Worm (Caenorhabditis elegans) whole organism, midembryonic: Measurements from ENCODE around the gene C18G1.1.

ENCODE experiments used
- T22C8.4 ChIP-seq: fragments of 200-800 bp; sonication (Bioruptor generic); IDR thresholded peaks from 2 replicates; pipeline ENCODE4 v1.3.6; 2022; ENCODE audit warnings: missing genetic modification characterization, missing compliant biosample characterization
- cog-1 ChIP-seq: sonication (generic microtip); optimal IDR thresholded peaks from 2 replicates; lab custom pipeline; 2016; ENCODE audit warnings: missing genetic modification characterization, missing compliant biosample characterization
- flt-1 ChIP-seq: fragments of 200-800 bp; sonication (Bioruptor generic); IDR thresholded peaks from 2 replicates; pipeline ENCODE4 v1.3.6; 2022; ENCODE audit warnings: missing genetic modification characterization, missing compliant biosample characterization
- klf-2 ChIP-seq: fragments of 200-800 bp; sonication (Bioruptor generic); conservative IDR thresholded peaks from 2 replicates; pipeline ENCODE4 v1.3.6; 2022; ENCODE audit warnings: missing genetic modification reagents, missing genetic modification characterization, missing compliant biosample characterization
- med-1 ChIP-seq: sonication (generic microtip); optimal IDR thresholded peaks from 2 replicates; lab custom pipeline; 2017; ENCODE audit warnings: missing genetic modification characterization, mild to moderate bottlenecking, missing compliant biosample characterization, antibody characterized with exemption, missing genetic modification reagents; ENCODE audit not compliant: insufficient read depth
- ref-1 ChIP-seq: fragments of 200-800 bp; sonication (Bioruptor generic); conservative IDR thresholded peaks from 2 replicates; pipeline ENCODE4 v1.3.6; 2022; ENCODE audit warnings: missing genetic modification reagents, missing genetic modification characterization, missing compliant biosample characterization
- tab-1 ChIP-seq: fragments of 200-800 bp; sonication (Bioruptor generic); IDR thresholded peaks from 2 replicates; pipeline ENCODE4 v1.3.6; 2022; ENCODE audit warnings: missing genetic modification characterization, missing compliant biosample characterization
- ztf-23 ChIP-seq: fragments of 200-800 bp; sonication (Bioruptor generic); IDR thresholded peaks from 2 replicates; pipeline ENCODE4 v1.3.6; 2022; ENCODE audit warnings: missing genetic modification reagents, missing genetic modification characterization, missing compliant biosample characterization
- ztf-29 ChIP-seq: fragments of 200-800 bp; sonication (Bioruptor generic); IDR thresholded peaks from 2 replicates; pipeline ENCODE4 v1.3.6; 2022; ENCODE audit warnings: missing genetic modification reagents, missing genetic modification characterization, missing compliant biosample characterization

C18G1.1 gene

ce11 chrV:4775140-4775539 is 2.6 kb upstream of the C18G1.1 start:
- no peak for TF ChIP-seq med-1 (GFP tag; lab: Kevin White, UChicago)
- TF ChIP-seq ref-1 (GFP tag; lab: Robert Waterston, UW) = no peak
- TF ChIP-seq T22C8.4 (GFP tag; lab: Robert Waterston, UW) = no peak
- no peak for TF ChIP-seq ztf-29 (GFP tag; lab: Robert Waterston, UW)
- no peak for TF ChIP-seq flt-1 (GFP tag; lab: Robert Waterston, UW)

ce11 chrV:4783313-4783712 is 5.6 kb downstream of the C18G1.1 start, which contains the start of gene Y60C6A.1:
Y60C6A.1 (plus strand) TSS chrV:4783613.
- TF ChIP-seq T22C8.4 (GFP tag; lab: Robert Waterston, UW) (no peak), tab-1 (GFP tag; lab: Robert Waterston, UW) (no peak), cog-1 (no peak), ztf-23 (no peak), klf-2 (no peak), flt-1 (GFP tag; lab: Robert Waterston, UW) (no peak), ztf-29 (GFP tag; lab: Robert Waterston, UW) (no peak), ref-1 (GFP tag; lab: Robert Waterston, UW) (no peak), med-1 (GFP tag; lab: Kevin White, UChicago) (no peak)

DNA sequence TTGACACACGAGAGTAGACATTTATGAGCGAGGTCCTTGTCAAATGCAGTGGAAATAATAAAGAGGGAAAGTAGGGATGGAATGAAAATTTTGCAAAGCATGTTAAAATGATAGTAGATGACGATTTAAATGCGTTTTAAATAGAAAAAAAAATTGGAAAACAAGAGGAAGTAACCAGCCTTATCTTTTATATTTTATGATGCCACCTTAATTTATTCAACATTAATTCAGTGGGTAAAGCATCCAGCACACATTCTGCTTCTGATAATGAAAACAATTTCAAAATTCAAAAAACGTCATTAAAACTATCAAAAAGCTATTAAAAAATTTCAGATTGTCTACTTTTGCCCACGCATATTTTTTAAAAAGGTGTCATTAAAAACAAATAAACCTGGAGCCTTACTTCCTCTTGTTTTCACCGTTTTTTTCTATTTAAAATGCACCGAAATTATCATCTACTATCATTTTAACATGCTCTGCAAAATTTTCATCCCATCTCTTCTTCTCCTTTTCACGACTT is 7.6 kb downstream of the C18G1.1 start, which contains the start of the genes Y60C6A.2 and Y60C6A.3:
Gene Y60C6A.2, minus strand, starts transcription at position 101 of the 520 bp plus-strand sequence.
Gene Y60C6A.3, plus strand, starts transcription at position 470 of the 520 bp plus-strand sequence.
- TF ChIP-seq med-1 (GFP tag; lab: Kevin White, UChicago) = no peak
- no peak for TF ChIP-seq klf-2
- TF ChIP-seq ztf-29 (GFP tag; lab: Robert Waterston, UW) = no peak
- TF ChIP-seq ztf-23 = no peak
- TF ChIP-seq flt-1 (GFP tag; lab: Robert Waterston, UW) = no peak
- no peak for TF ChIP-seq ref-1 (GFP tag; lab: Robert Waterston, UW)
- TF ChIP-seq T22C8.4 (GFP tag; lab: Robert Waterston, UW) = no peak
- no peak for TF ChIP-seq cog-1
- TF ChIP-seq tab-1 (GFP tag; lab: Robert Waterston, UW) = no peak

DNA sequence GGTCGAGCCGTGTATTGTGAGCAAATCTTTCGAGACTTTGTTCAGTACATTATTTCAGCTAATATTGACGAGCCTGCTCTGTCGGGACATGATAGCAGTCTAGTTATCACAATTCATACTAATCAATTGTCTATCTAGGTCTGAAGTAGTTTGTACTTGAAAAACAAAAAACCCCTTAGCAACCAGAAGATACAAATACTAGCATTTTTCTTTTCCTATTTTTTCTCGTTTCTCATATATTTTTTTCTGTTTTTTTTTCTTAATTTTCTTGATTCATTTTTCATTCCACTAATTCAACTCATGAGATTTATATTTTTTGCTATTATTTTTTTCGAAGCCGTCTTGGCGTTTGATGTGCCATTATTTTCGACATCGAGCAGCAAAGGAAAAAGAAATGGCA is 9.4 kb downstream of the C18G1.1 start, which contains the start of gene R02F11.9:
Gene R02F11.9, plus strand, starts transcription at position 301 of the 400 bp plus-strand sequence.
- TF ChIP-seq klf-2 (no peak), tab-1 (GFP tag; lab: Robert Waterston, UW) (no peak), flt-1 (GFP tag; lab: Robert Waterston, UW) (no peak), cog-1 (no peak), med-1 (GFP tag; lab: Kevin White, UChicago) (no peak)

- no peak for TF ChIP-seq cog-1
- TF ChIP-seq flt-1 (GFP tag; lab: Robert Waterston, UW) = no peak
- TF ChIP-seq klf-2 = no peak
- TF ChIP-seq tab-1 (GFP tag; lab: Robert Waterston, UW) = no peak
- no peak for TF ChIP-seq ztf-29 (GFP tag; lab: Robert Waterston, UW)
- no peak for TF ChIP-seq T22C8.4 (GFP tag; lab: Robert Waterston, UW)
- TF ChIP-seq med-1 (GFP tag; lab: Kevin White, UChicago) = no peak
- TF ChIP-seq ztf-23 = no peak
- TF ChIP-seq ref-1 (GFP tag; lab: Robert Waterston, UW) = no peak
Measured at ce11 chrV:4787836-4788235, 10.1 kb downstream of the C18G1.1 start.

DNA sequence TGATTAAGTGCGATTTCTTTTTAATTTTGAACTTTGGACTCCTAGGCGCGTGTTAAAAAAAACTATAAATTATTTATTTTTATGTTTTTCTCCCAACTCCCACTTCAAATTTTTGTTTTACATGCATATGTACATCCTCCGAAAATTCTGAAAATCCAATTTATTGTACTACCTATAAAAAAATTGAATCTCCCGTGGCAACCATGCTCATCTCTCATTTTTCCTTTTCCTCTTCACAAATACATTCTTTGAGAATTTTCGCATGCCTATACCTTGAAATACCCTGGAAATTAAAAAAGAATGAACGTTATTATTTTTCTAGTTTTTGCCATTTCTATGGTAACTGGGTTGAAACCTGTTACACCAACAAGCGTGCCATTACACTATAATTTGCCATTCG is 11.1 kb downstream of the C18G1.1 start, which contains the start of gene R02F11.10:
Gene R02F11.10, plus strand, starts transcription at position 301 of the 400 bp plus-strand sequence.
- no peak for TF ChIP-seq T22C8.4 (GFP tag; lab: Robert Waterston, UW)
- no peak for TF ChIP-seq flt-1 (GFP tag; lab: Robert Waterston, UW)
- no peak for TF ChIP-seq cog-1
- TF ChIP-seq ztf-23 = no peak
- no peak for TF ChIP-seq med-1 (GFP tag; lab: Kevin White, UChicago)
- TF ChIP-seq klf-2 = no peak
- TF ChIP-seq ztf-29 (GFP tag; lab: Robert Waterston, UW) = no peak
- TF ChIP-seq tab-1 (GFP tag; lab: Robert Waterston, UW) = no peak

- no peak for TF ChIP-seq ref-1 (GFP tag; lab: Robert Waterston, UW)
- no peak for TF ChIP-seq flt-1 (GFP tag; lab: Robert Waterston, UW)
Measured at ce11 chrV:4790368-4790767, 12.6 kb downstream of the C18G1.1 start, which contains the start of gene R02F11.12. R02F11.12 (plus strand) TSS chrV:4790668.

DNA sequence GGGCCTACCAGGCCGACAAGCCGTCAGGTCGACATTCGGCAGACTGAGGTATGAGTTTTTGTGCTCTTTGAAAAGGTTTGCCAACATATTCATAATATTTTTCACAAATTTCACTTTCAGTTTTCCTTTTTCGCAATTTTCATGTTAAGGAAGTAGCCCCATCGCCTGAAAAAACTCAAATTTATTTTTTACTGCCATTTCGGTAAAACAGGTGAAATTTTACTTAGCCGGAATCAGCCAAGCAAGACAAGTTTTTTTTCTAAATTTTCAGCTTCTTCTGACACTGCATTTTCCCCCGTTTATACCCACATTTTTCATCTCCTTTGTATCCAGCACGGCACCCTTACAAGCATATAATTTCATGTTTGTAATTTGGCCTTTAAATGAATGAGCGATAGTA is 13.8 kb downstream of the C18G1.1 start, which contains the start of gene R02F11.11:
Gene R02F11.11, plus strand, starts transcription at position 301 of the 400 bp plus-strand sequence.
- TF ChIP-seq T22C8.4 (GFP tag; lab: Robert Waterston, UW) (no peak), ztf-23 (no peak), ztf-29 (GFP tag; lab: Robert Waterston, UW) (no peak), klf-2 (no peak)

- TF ChIP-seq cog-1 (no peak), klf-2 (no peak), ztf-29 (GFP tag; lab: Robert Waterston, UW) (no peak), tab-1 (GFP tag; lab: Robert Waterston, UW) (no peak), flt-1 (GFP tag; lab: Robert Waterston, UW) (no peak)
Measured at ce11 chrV:4794308-4794707, 16.5 kb downstream of the C18G1.1 start, which contains the start of gene R02F11.2. R02F11.2 (plus strand) TSS chrV:4794599.

DNA sequence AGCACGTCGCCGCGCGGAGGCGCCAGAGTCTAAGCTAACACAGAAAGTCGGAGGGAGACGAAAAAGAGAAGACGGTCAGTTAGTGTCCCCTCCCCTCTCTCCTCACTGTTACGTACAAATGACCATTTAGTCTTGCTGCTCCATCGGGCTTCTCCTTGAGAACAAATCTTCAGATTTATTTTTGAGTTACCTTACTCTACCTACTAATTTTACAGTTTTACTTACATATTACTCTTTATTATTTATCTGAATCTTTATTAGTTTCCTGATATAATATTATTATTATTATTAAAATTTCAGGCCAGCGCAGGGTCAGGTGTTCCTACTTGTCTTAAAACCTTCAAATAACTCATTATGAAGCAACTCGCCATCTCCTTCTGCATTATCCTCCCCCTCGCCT is 23.0 kb downstream of the C18G1.1 start, which contains the start of gene R02F11.1:
Gene R02F11.1, plus strand, starts transcription at position 301 of the 400 bp plus-strand sequence.
- TF ChIP-seq ztf-23 (no peak), flt-1 (GFP tag; lab: Robert Waterston, UW) (no peak), med-1 (GFP tag; lab: Kevin White, UChicago) (no peak), T22C8.4 (GFP tag; lab: Robert Waterston, UW) (no peak), klf-2 (no peak), ztf-29 (GFP tag; lab: Robert Waterston, UW) (no peak), ref-1 (GFP tag; lab: Robert Waterston, UW) (no peak), cog-1 (no peak), tab-1 (GFP tag; lab: Robert Waterston, UW) (no peak)
